Fruit fly (Drosophila melanogaster) whole organism, embryonic: ENCODE results near the gene CG4332.

Experiments
- Ada2b ChIP-seq: fragments of 200-800 bp; sonication (Bioruptor generic); IDR thresholded peaks from 2 replicates; pipeline ENCODE4 v1.3.6; 2022; ENCODE audit warnings: missing biosample characterization, missing genetic modification characterization
- Atf6 ChIP-seq: fragments of 200-800 bp; sonication (Bioruptor generic); IDR thresholded peaks from 2 replicates; pipeline ENCODE4 v1.3.6; 2022; ENCODE audit warnings: missing biosample characterization, missing genetic modification characterization
- CG10366 ChIP-seq: fragments of 200-800 bp; sonication (Bioruptor generic); IDR thresholded peaks from 2 replicates; pipeline ENCODE4 v1.3.6; 2022; ENCODE audit warnings: missing biosample characterization, missing genetic modification characterization
- CG12391 ChIP-seq: fragments of 200-800 bp; sonication (Bioruptor generic); optimal IDR thresholded peaks from 3 replicates; lab custom pipeline; 2018; ENCODE audit warnings: missing biosample characterization, mild to moderate bottlenecking, missing genetic modification characterization, moderate library complexity
- CG12769 ChIP-seq: fragments of 200-800 bp; sonication (Bioruptor generic); optimal IDR thresholded peaks from 2 replicates; lab custom pipeline; 2019; ENCODE audit warnings: missing biosample characterization, mild to moderate bottlenecking, missing genetic modification characterization, moderate library complexity
- CG13123 ChIP-seq: fragments of 200-800 bp; sonication (Bioruptor generic); optimal IDR thresholded peaks from 2 replicates; lab custom pipeline; 2016; ENCODE audit warnings: missing biosample characterization, missing genetic modification characterization
- CG13775 ChIP-seq: fragments of 200-800 bp; sonication (Bioruptor generic); optimal IDR thresholded peaks from 3 replicates; lab custom pipeline; 2017; ENCODE audit warnings: missing biosample characterization, mild to moderate bottlenecking, missing genetic modification characterization
- CG14014 ChIP-seq: fragments of 200-800 bp; sonication (Bioruptor generic); IDR thresholded peaks from 2 replicates; pipeline ENCODE4 v1.3.6; 2022; ENCODE audit warnings: missing biosample characterization, missing genetic modification characterization
- CG14050 ChIP-seq: fragments of 200-800 bp; sonication (Bioruptor generic); IDR thresholded peaks from 3 replicates; pipeline ENCODE4 v1.3.6; 2022; ENCODE audit warnings: missing biosample characterization, missing genetic modification characterization
- CG15269 ChIP-seq: fragments of 200-800 bp; sonication (Bioruptor generic); optimal IDR thresholded peaks from 2 replicates; lab custom pipeline; 2018; ENCODE audit warnings: missing biosample characterization, mild to moderate bottlenecking, missing genetic modification characterization, moderate library complexity
- CG15514 ChIP-seq: fragments of 200-800 bp; sonication (Bioruptor generic); optimal IDR thresholded peaks from 3 replicates; lab custom pipeline; 2017; ENCODE audit warnings: missing biosample characterization, missing genetic modification characterization, mild to moderate bottlenecking, moderate library complexity, missing genetic modification reagents
- CG15696 ChIP-seq: fragments of 200-800 bp; sonication (Bioruptor generic); optimal IDR thresholded peaks from 2 replicates; lab custom pipeline; 2019; ENCODE audit warnings: missing biosample characterization, mild to moderate bottlenecking, missing genetic modification characterization, moderate library complexity
- CG16779 ChIP-seq: fragments of 200-800 bp; sonication (Bioruptor generic); IDR thresholded peaks from 2 replicates; pipeline ENCODE4 v1.3.6; 2022; ENCODE audit warnings: missing biosample characterization, missing genetic modification characterization
- CG2116 ChIP-seq: fragments of 200-800 bp; sonication (Bioruptor generic); optimal IDR thresholded peaks from 3 replicates; lab custom pipeline; 2018; ENCODE audit warnings: missing biosample characterization, mild to moderate bottlenecking, missing genetic modification characterization
- CG43689 ChIP-seq: fragments of 200-800 bp; sonication (Bioruptor generic); IDR thresholded peaks from 2 replicates; pipeline ENCODE4 v1.3.6; 2022; ENCODE audit warnings: missing biosample characterization, missing genetic modification characterization
- CG7372 ChIP-seq: fragments of 200-800 bp; sonication (Bioruptor generic); IDR thresholded peaks from 2 replicates; pipeline ENCODE4 v1.3.6; 2022; ENCODE audit warnings: missing biosample characterization, missing genetic modification characterization
- CG7839 ChIP-seq: fragments of 200-800 bp; sonication (Bioruptor generic); optimal IDR thresholded peaks from 3 replicates; lab custom pipeline; 2018; ENCODE audit warnings: missing biosample characterization, mild to moderate bottlenecking, missing genetic modification characterization, moderate library complexity
- CG7928 ChIP-seq: fragments of 200-800 bp; sonication (Bioruptor generic); optimal IDR thresholded peaks from 2 replicates; lab custom pipeline; 2017; ENCODE audit warnings: missing biosample characterization, mild to moderate bottlenecking, missing genetic modification characterization
- CG7963 ChIP-seq: fragments of 200-800 bp; sonication (Bioruptor generic); IDR thresholded peaks from 3 replicates; pipeline ENCODE4 v1.3.6; 2022; ENCODE audit warnings: missing biosample characterization, missing genetic modification characterization; ENCODE audit not compliant: partially characterized antibody
- CG8281 ChIP-seq: fragments of 200-800 bp; sonication (Bioruptor generic); optimal IDR thresholded peaks from 2 replicates; lab custom pipeline; 2018; ENCODE audit warnings: missing biosample characterization, mild to moderate bottlenecking, missing genetic modification characterization, moderate library complexity
- CG8388 ChIP-seq: fragments of 200-800 bp; sonication (Bioruptor generic); optimal IDR thresholded peaks from 2 replicates; lab custom pipeline; 2019; ENCODE audit warnings: missing biosample characterization, mild to moderate bottlenecking, missing genetic modification characterization, moderate library complexity
- CG9727 ChIP-seq: fragments of 200-800 bp; sonication (Bioruptor generic); optimal IDR thresholded peaks from 3 replicates; lab custom pipeline; 2017; ENCODE audit warnings: missing biosample characterization, mild to moderate bottlenecking, missing genetic modification characterization
- CoRest ChIP-seq: fragments of 200-800 bp; sonication (Bioruptor generic); optimal IDR thresholded peaks from 3 replicates; lab custom pipeline; 2018; ENCODE audit warnings: missing biosample characterization, mild to moderate bottlenecking, missing genetic modification characterization, moderate library complexity
- Dbx ChIP-seq: fragments of 200-800 bp; sonication (Bioruptor generic); IDR thresholded peaks from 3 replicates; pipeline ENCODE4 v1.3.6; 2022; ENCODE audit warnings: missing biosample characterization, missing genetic modification characterization
- E2f1 ChIP-seq: fragments of 200-800 bp; sonication (Bioruptor generic); IDR thresholded peaks from 2 replicates; pipeline ENCODE4 v1.3.6; 2022; ENCODE audit warnings: missing biosample characterization, missing genetic modification characterization
- H2.0 ChIP-seq: fragments of 200-800 bp; sonication (Bioruptor generic); IDR thresholded peaks from 2 replicates; pipeline ENCODE4 v1.3.6; 2022; ENCODE audit warnings: missing biosample characterization, missing genetic modification characterization
- HLHmδ ChIP-seq: fragments of 200-800 bp; sonication (Bioruptor generic); optimal IDR thresholded peaks from 2 replicates; lab custom pipeline; 2018; ENCODE audit warnings: missing biosample characterization, mild to moderate bottlenecking, missing genetic modification characterization, moderate library complexity
- Hmr ChIP-seq: fragments of 200-800 bp; sonication (Bioruptor generic); optimal IDR thresholded peaks from 3 replicates; lab custom pipeline; 2017; ENCODE audit warnings: mild to moderate bottlenecking, missing biosample characterization, missing genetic modification reagents, missing genetic modification characterization
- Hr3 ChIP-seq: fragments of 200-800 bp; sonication (Bioruptor generic); optimal IDR thresholded peaks from 3 replicates; lab custom pipeline; 2016; ENCODE audit warnings: missing biosample characterization, missing genetic modification characterization
- MBD-R2 ChIP-seq: fragments of 200-800 bp; sonication (Bioruptor generic); IDR thresholded peaks from 2 replicates; pipeline ENCODE4 v1.3.6; 2022; ENCODE audit warnings: missing biosample characterization, missing genetic modification characterization
- Opbp ChIP-seq: fragments of 200-800 bp; sonication (Bioruptor generic); IDR thresholded peaks from 3 replicates; pipeline ENCODE4 v1.3.6; 2022; ENCODE audit warnings: missing biosample characterization, missing genetic modification characterization; ENCODE audit not compliant: partially characterized antibody
- Rfx ChIP-seq: fragments of 200-800 bp; sonication (Bioruptor generic); IDR thresholded peaks from 2 replicates; pipeline ENCODE4 v1.3.6; 2022; ENCODE audit warnings: missing biosample characterization, missing genetic modification characterization
- Sox102F ChIP-seq: fragments of 200-800 bp; sonication (Bioruptor generic); optimal IDR thresholded peaks from 2 replicates; lab custom pipeline; 2018; ENCODE audit warnings: missing biosample characterization, mild to moderate bottlenecking, missing genetic modification characterization, moderate library complexity
- bab2 ChIP-seq: fragments of 200-800 bp; sonication (Bioruptor generic); optimal IDR thresholded peaks from 2 replicates; lab custom pipeline; 2016; ENCODE audit warnings: missing biosample characterization, missing genetic modification characterization
- caup ChIP-seq: fragments of 200-800 bp; sonication (Bioruptor generic); optimal IDR thresholded peaks from 3 replicates; lab custom pipeline; 2017; ENCODE audit warnings: missing biosample characterization, mild to moderate bottlenecking, missing genetic modification characterization, moderate library complexity; ENCODE audit not compliant: severe bottlenecking
- dpn ChIP-seq, 2 experiments: fragments of 200-800 bp; sonication (Bioruptor generic); optimal IDR thresholded peaks; 3 replicates each; lab custom pipeline; 2016; ENCODE audit warnings: missing biosample characterization in 2 of 2, missing genetic modification characterization in 2 of 2
- ewg ChIP-seq: fragments of 200-800 bp; sonication (Bioruptor generic); optimal IDR thresholded peaks from 3 replicates; lab custom pipeline; 2017; ENCODE audit warnings: mild to moderate bottlenecking, missing biosample characterization, missing genetic modification reagents, missing genetic modification characterization
- fd3F ChIP-seq: fragments of 200-800 bp; sonication (Bioruptor generic); optimal IDR thresholded peaks from 2 replicates; lab custom pipeline; 2018; ENCODE audit warnings: missing biosample characterization, mild to moderate bottlenecking, missing genetic modification characterization, moderate library complexity
- gem ChIP-seq: fragments of 200-800 bp; sonication (Bioruptor generic); optimal IDR thresholded peaks from 2 replicates; lab custom pipeline; 2019; ENCODE audit warnings: missing biosample characterization, mild to moderate bottlenecking, missing genetic modification characterization, moderate library complexity
- grau ChIP-seq: fragments of 200-800 bp; optimal IDR thresholded peaks from 3 replicates; lab custom pipeline; 2019; ENCODE audit warnings: missing biosample characterization, mild to moderate bottlenecking, missing genetic modification characterization, moderate library complexity
- hkb ChIP-seq, 2 experiments: fragments of 200-800 bp in 1 of 2; fragments of >200 bp in 1 of 2; sonication (Bioruptor generic) in 1 of 2; IDR thresholded peaks in 1 of 2; optimal IDR thresholded peaks in 1 of 2; 2 replicates each; pipeline versions ENCODE4 v1.3.6 to Lab custom; 2017 to 2022; ENCODE audit warnings: missing biosample characterization in 1 of 2, missing genetic modification characterization in 1 of 2
- lmd ChIP-seq: fragments of 200-800 bp; sonication (Bioruptor generic); IDR thresholded peaks from 2 replicates; pipeline ENCODE4 v1.3.6; 2022; ENCODE audit warnings: missing biosample characterization, missing genetic modification characterization
- odd ChIP-seq: fragments of 200-800 bp; sonication (Bioruptor generic); optimal IDR thresholded peaks from 2 replicates; lab custom pipeline; 2017; ENCODE audit warnings: missing biosample characterization, mild to moderate bottlenecking, missing genetic modification characterization
- prd ChIP-seq, 3 experiments: fragments of >200 bp in 2 of 3; fragments of 200-800 bp in 1 of 3; sonication (Bioruptor generic) in 1 of 3; optimal IDR thresholded peaks in 2 of 3; IDR thresholded peaks in 1 of 3; 2 replicates in 2 of 3; 3 replicates in 1 of 3; pipeline versions ENCODE4 v1.3.6 to Lab custom; 2017 to 2022; ENCODE audit warnings: missing biosample characterization in 1 of 3, missing genetic modification characterization in 1 of 3
- tgo ChIP-seq: fragments of 200-800 bp; sonication (Bioruptor generic); IDR thresholded peaks from 3 replicates; pipeline ENCODE4 v1.3.6; 2022; ENCODE audit warnings: missing biosample characterization, missing genetic modification characterization
- usp ChIP-seq: fragments of >200 bp; optimal IDR thresholded peaks from 2 replicates; lab custom pipeline; 2017; ENCODE audit warnings: missing biosample characterization, missing genetic modification characterization
- vvl ChIP-seq: fragments of 200-800 bp; sonication (Bioruptor generic); IDR thresholded peaks from 2 replicates; pipeline ENCODE4 v1.3.6; 2022; ENCODE audit warnings: missing biosample characterization, missing genetic modification characterization
- zfh1 ChIP-seq: fragments of 200-800 bp; sonication (Bioruptor generic); IDR thresholded peaks from 3 replicates; pipeline ENCODE4 v1.3.6; 2022; ENCODE audit warnings: missing biosample characterization, missing genetic modification characterization

CG4332 gene

DNA sequence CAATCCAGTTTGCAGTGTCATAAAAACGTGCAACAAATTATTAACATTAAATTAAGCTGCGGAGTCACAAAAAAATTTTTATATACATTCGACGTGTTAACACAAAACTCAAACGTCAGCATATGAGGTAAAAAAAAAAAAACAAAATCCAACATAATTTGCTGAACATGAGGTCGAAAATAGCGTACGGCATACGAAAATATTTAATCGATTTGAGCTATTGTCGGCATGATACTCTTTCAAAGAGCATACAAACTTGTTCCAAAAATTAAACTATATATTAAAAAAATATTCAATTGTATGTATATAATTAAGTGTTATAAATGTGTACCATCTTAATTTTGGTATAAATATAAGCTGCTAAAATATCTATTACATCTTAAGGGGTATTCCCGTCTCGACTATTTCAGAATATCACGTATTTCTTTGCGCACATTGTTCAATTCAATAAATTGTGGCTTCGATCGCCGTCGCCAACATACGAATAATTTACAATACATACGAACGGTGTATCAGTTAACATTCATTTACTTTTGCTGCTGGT is 45.2 kb upstream of the CG4332 start (continued):
- peak; percentile 67 for TF ChIP-seq grau
- TF ChIP-seq CG43689, result 0 out of 2 replicates have a peak, but pooled peaks have one; percentile 13
- TF ChIP-seq H2.0, result peak; percentile 47
- peak; percentile 31; the same call in 1 of the 2 replicates for TF ChIP-seq MBD-R2 (GFP tag; lab: Robert Waterston, UW)
- TF ChIP-seq ewg (GFP tag; lab: Kevin White, UChicago), result no peak
- no peak for TF ChIP-seq CG16779 (GFP tag; lab: Robert Waterston, UW)
- peak; percentile 42; the same call in 1 of the 3 replicates for TF ChIP-seq zfh1 (GFP tag; lab: Robert Waterston, UW)
- no peak for TF ChIP-seq odd
- TF ChIP-seq CG12769 (tag; lab: Kevin White, UChicago), result peak; percentile 38
- peak; percentile 29 for TF ChIP-seq CG8388 (GFP tag; lab: Kevin White, UChicago)
- 0 out of 2 replicates have a peak, but pooled peaks have one; percentile 22 for TF ChIP-seq CG7372 (GFP tag; lab: Robert Waterston, UW)
- peak; percentile 61 for TF ChIP-seq CG7839 (tag; lab: Kevin White, UChicago)
- TF ChIP-seq fd3F (GFP tag; lab: Kevin White, UChicago), result peak; percentile 51
- peak; percentile 68 for TF ChIP-seq CG12391 (tag; lab: Kevin White, UChicago)
- no peak for TF ChIP-seq CG7928 (GFP tag; lab: Kevin White, UChicago)
- no peak for TF ChIP-seq bab2 (GFP tag; lab: Kevin White, UChicago)
- peak in 1 of 2 experiments; percentile 16 for TF ChIP-seq dpn (GFP tag; optimal IDR thresholded peaks at IDR 0.05; lab: Kevin White, UChicago)
- TF ChIP-seq usp (GFP tag; lab: Kevin White, UChicago), result no peak
- no peak for TF ChIP-seq CG15696 (tag; lab: Kevin White, UChicago)
- TF ChIP-seq caup, result peak; percentile 2
- peak; percentile 71; the same call in 1 of the 2 replicates for TF ChIP-seq Atf6 (GFP tag; lab: Robert Waterston, UW)
- no peak for TF ChIP-seq HLHmδ
- TF ChIP-seq prd (optimal IDR thresholded peaks at IDR 0.05; lab: Kevin White, UChicago), result no peak
- peak; percentile 58; the same call in 2 of the 3 replicates for TF ChIP-seq prd (GFP tag; IDR thresholded peaks at IDR 0.05; lab: Robert Waterston, UW)
- no peak for TF ChIP-seq CG8281 (tag; lab: Kevin White, UChicago)
- TF ChIP-seq Hmr (GFP tag; lab: Kevin White, UChicago), result peak; percentile 61
- no peak for TF ChIP-seq Opbp (GFP tag; lab: Robert Waterston, UW)
- TF ChIP-seq CG15514 (GFP tag; lab: Kevin White, UChicago), result peak; percentile 13
- no peak for TF ChIP-seq CG7963 (GFP tag; lab: Robert Waterston, UW)
- peak; percentile 75 for TF ChIP-seq Rfx (GFP tag; lab: Robert Waterston, UW)
- peak; percentile 43 for TF ChIP-seq E2f1 (GFP tag; lab: Robert Waterston, UW)
- no peak for TF ChIP-seq CG13123 (GFP tag; lab: Kevin White, UChicago)
- TF ChIP-seq CG14014, result 0 out of 2 replicates have a peak, but pooled peaks have one; percentile 58
- TF ChIP-seq CG14050 (GFP tag; lab: Robert Waterston, UW), result 0 out of 3 replicates have a peak, but pooled peaks have one; percentile 20
- peak; percentile 57 for TF ChIP-seq Ada2b (GFP tag; lab: Robert Waterston, UW)
- TF ChIP-seq Hr3 (GFP tag; lab: Kevin White, UChicago), result peak; percentile 30
- peak; percentile 15 for TF ChIP-seq CG9727 (GFP tag; lab: Kevin White, UChicago)
- TF ChIP-seq Dbx (GFP tag; lab: Robert Waterston, UW), result peak; percentile 56; the same call in 1 of the 3 replicates
- peak; percentile 80 for TF ChIP-seq gem (tag; lab: Kevin White, UChicago)
- peak; percentile 71; the same call in 2 of the 3 replicates for TF ChIP-seq tgo (GFP tag; lab: Robert Waterston, UW)
- peak; percentile 70 for TF ChIP-seq Sox102F (GFP tag; lab: Kevin White, UChicago)
- peak; percentile 77 for TF ChIP-seq CG15269
- TF ChIP-seq CG2116 (GFP tag; lab: Kevin White, UChicago), result no peak
- no peak for TF ChIP-seq CG13775 (GFP tag; lab: Kevin White, UChicago)
- TF ChIP-seq CG10366 (GFP tag; lab: Robert Waterston, UW), result peak; percentile 36
- peak; percentile 65 for TF ChIP-seq CoRest (tag; lab: Kevin White, UChicago)
- TF ChIP-seq hkb (optimal IDR thresholded peaks at IDR 0.05; lab: Kevin White, UChicago), result no peak
- peak; percentile 63; the same call in 1 of the 2 replicates for TF ChIP-seq hkb (GFP tag; IDR thresholded peaks at IDR 0.05; lab: Robert Waterston, UW)
- peak; percentile 63 for TF ChIP-seq lmd (GFP tag; lab: Robert Waterston, UW)
- peak; percentile 66 for TF ChIP-seq vvl (GFP tag; lab: Robert Waterston, UW)
